Worm (Caenorhabditis elegans) whole organism, L1 larva: ENCODE results near the gene R11E3.19.

Experiments used
- aha-1 ChIP-seq: fragments of 150-350 bp; optimal IDR thresholded peaks from 2 replicates; lab custom pipeline; 2014; ENCODE audit warnings: missing biosample characterization, missing genetic modification characterization
- alr-1 ChIP-seq: fragments of 200-800 bp; sonication (Bioruptor generic); optimal IDR thresholded peaks from 2 replicates; lab custom pipeline; 2018; ENCODE audit warnings: borderline replicate concordance, mild to moderate bottlenecking, missing genetic modification characterization, missing compliant biosample characterization
- ama-1 ChIP-seq: fragments of 150-350 bp; optimal IDR thresholded peaks from 2 replicates; lab custom pipeline; 2014
- ceh-88 ChIP-seq: fragments of 200-800 bp; sonication (Bioruptor generic); IDR thresholded peaks from 2 replicates; pipeline ENCODE4 v1.3.6; 2022; ENCODE audit warnings: missing genetic modification characterization, missing compliant biosample characterization
- ceh-90 ChIP-seq: sonication (generic microtip); optimal IDR thresholded peaks from 2 replicates; lab custom pipeline; 2016; ENCODE audit warnings: missing genetic modification characterization, missing compliant biosample characterization
- ces-1 ChIP-seq: fragments of 150-350 bp; optimal IDR thresholded peaks from 2 replicates; lab custom pipeline; 2014; ENCODE audit warnings: missing biosample characterization, missing genetic modification reagents, missing genetic modification characterization
- efl-1 ChIP-seq, 4 experiments: fragments of 150-350 bp; optimal IDR thresholded peaks in 3 of 4; peaks in 1 of 4; 1 replicate in 1 of 4; 2 replicates in 3 of 4; lab custom pipeline; 2014; ENCODE audit warnings: missing biosample characterization in 2 of 4, missing genetic modification characterization in 2 of 4, missing genetic modification reagents in 2 of 4
- efl-3 ChIP-seq: fragments of 200-800 bp; sonication (Bioruptor generic); optimal IDR thresholded peaks from 2 replicates; lab custom pipeline; 2018; ENCODE audit warnings: mild to moderate bottlenecking, missing genetic modification characterization, missing compliant biosample characterization
- egl-27 ChIP-seq, 2 experiments: fragments of 150-350 bp in 1 of 2; sonication (generic microtip); optimal IDR thresholded peaks; 3 replicates each; lab custom pipeline; 2017 to 2018; ENCODE audit warnings: missing biosample characterization in 2 of 2, missing genetic modification characterization in 2 of 2, missing genetic modification reagents in 2 of 2
- ets-5 ChIP-seq: fragments of 200-800 bp; sonication (Bioruptor generic); IDR thresholded peaks from 2 replicates; pipeline ENCODE4 v1.3.6; 2022; ENCODE audit warnings: missing genetic modification characterization, missing compliant biosample characterization
- grh-1 ChIP-seq: fragments of 200-800 bp; sonication (Bioruptor generic); IDR thresholded peaks from 2 replicates; pipeline ENCODE4 v1.3.6; 2022; ENCODE audit warnings: missing genetic modification reagents, missing genetic modification characterization, missing compliant biosample characterization
- hlh-17 ChIP-seq: fragments of 200-800 bp; sonication (Bioruptor generic); optimal IDR thresholded peaks from 2 replicates; lab custom pipeline; 2018; ENCODE audit warnings: missing genetic modification characterization, mild to moderate bottlenecking, missing compliant biosample characterization, moderate library complexity, borderline replicate concordance
- hlh-4 ChIP-seq: sonication (generic microtip); optimal IDR thresholded peaks from 2 replicates; lab custom pipeline; 2016; ENCODE audit warnings: mild to moderate bottlenecking, missing genetic modification characterization, missing compliant biosample characterization
- hpl-2 ChIP-seq: fragments of 150-350 bp; optimal IDR thresholded peaks from 2 replicates; lab custom pipeline; 2014; ENCODE audit warnings: missing biosample characterization, missing genetic modification reagents, missing genetic modification characterization
- irx-1 ChIP-seq: sonication (generic microtip); optimal IDR thresholded peaks from 2 replicates; lab custom pipeline; 2016; ENCODE audit warnings: missing genetic modification characterization, missing compliant biosample characterization
- lin-13 ChIP-seq: fragments of 150-350 bp; optimal IDR thresholded peaks from 2 replicates; lab custom pipeline; 2014; ENCODE audit warnings: missing biosample characterization, missing genetic modification reagents, missing genetic modification characterization
- lin-35 ChIP-seq, 2 experiments: fragments of 150-350 bp; optimal IDR thresholded peaks; 2 replicates each; lab custom pipeline; 2014; ENCODE audit warnings: missing biosample characterization in 2 of 2, missing genetic modification characterization in 2 of 2, missing genetic modification reagents in 2 of 2
- lir-3 ChIP-seq: sonication (generic microtip); optimal IDR thresholded peaks from 2 replicates; lab custom pipeline; 2016; ENCODE audit warnings: mild to moderate bottlenecking, missing genetic modification characterization, moderate library complexity, missing compliant biosample characterization; ENCODE audit not compliant: poor library complexity
- lsy-2 ChIP-seq, 2 experiments: fragments of 150-350 bp; optimal IDR thresholded peaks; 2 replicates each; lab custom pipeline; 2014; ENCODE audit warnings: missing biosample characterization in 2 of 2, missing genetic modification characterization in 2 of 2
- mdl-1 ChIP-seq, 2 experiments: fragments of 150-350 bp; optimal IDR thresholded peaks; 2 replicates each; lab custom pipeline; 2014 to 2017; ENCODE audit warnings: missing biosample characterization in 2 of 2, missing genetic modification characterization in 2 of 2, inconsistent platforms in 1 of 2
- mef-2 ChIP-seq: fragments of 150-350 bp; optimal IDR thresholded peaks from 2 replicates; lab custom pipeline; 2014; ENCODE audit warnings: missing biosample characterization, missing genetic modification characterization
- nhr-11 ChIP-seq: fragments of 150-350 bp; optimal IDR thresholded peaks from 2 replicates; lab custom pipeline; 2014; ENCODE audit warnings: missing biosample characterization, missing genetic modification characterization
- nhr-19 ChIP-seq: fragments of 200-800 bp; sonication (Bioruptor generic); conservative IDR thresholded peaks from 2 replicates; pipeline ENCODE4 v1.3.6; 2022; ENCODE audit warnings: missing genetic modification characterization, missing compliant biosample characterization
- nhr-20 ChIP-seq: sonication (generic microtip); optimal IDR thresholded peaks from 2 replicates; lab custom pipeline; 2016; ENCODE audit warnings: mild to moderate bottlenecking, missing genetic modification characterization, missing compliant biosample characterization
- nhr-28 ChIP-seq: fragments of 150-350 bp; optimal IDR thresholded peaks from 2 replicates; lab custom pipeline; 2014; ENCODE audit warnings: missing biosample characterization, missing genetic modification characterization
- nhr-47 ChIP-seq: sonication (generic microtip); optimal IDR thresholded peaks from 2 replicates; lab custom pipeline; 2016; ENCODE audit warnings: mild to moderate bottlenecking, missing genetic modification characterization, moderate library complexity, missing compliant biosample characterization
- nhr-71 ChIP-seq: sonication (generic microtip); optimal IDR thresholded peaks from 2 replicates; lab custom pipeline; 2016; ENCODE audit warnings: mild to moderate bottlenecking, missing genetic modification characterization, moderate library complexity, missing compliant biosample characterization
- nhr-76 ChIP-seq: sonication (generic microtip); optimal IDR thresholded peaks from 2 replicates; lab custom pipeline; 2017; ENCODE audit warnings: missing biosample characterization, missing genetic modification characterization
- nhr-84 ChIP-seq: sonication (generic microtip); optimal IDR thresholded peaks from 2 replicates; lab custom pipeline; 2017; ENCODE audit warnings: missing biosample characterization, missing genetic modification characterization
- nhr-85 ChIP-seq: sonication (generic microtip); peaks from one replicate; lab custom pipeline; 2016; ENCODE audit warnings: missing genetic modification characterization, inconsistent platforms, missing compliant biosample characterization
- pag-3 ChIP-seq: sonication (generic microtip); optimal IDR thresholded peaks from 2 replicates; lab custom pipeline; 2017; ENCODE audit warnings: missing genetic modification characterization, mild to moderate bottlenecking, missing compliant biosample characterization, antibody characterized with exemption, borderline replicate concordance; ENCODE audit not compliant: insufficient read depth
- rnt-1 ChIP-seq: sonication (generic microtip); optimal IDR thresholded peaks from 2 replicates; lab custom pipeline; 2016; ENCODE audit warnings: mild to moderate bottlenecking, missing genetic modification characterization, moderate library complexity, missing compliant biosample characterization
- snu-23 ChIP-seq: sonication (generic microtip); optimal IDR thresholded peaks from 2 replicates; lab custom pipeline; 2016; ENCODE audit warnings: missing genetic modification characterization, missing compliant biosample characterization
- unc-86 ChIP-seq: sonication (generic microtip); optimal IDR thresholded peaks from 2 replicates; lab custom pipeline; 2016; ENCODE audit warnings: missing genetic modification characterization, missing compliant biosample characterization
- vab-15 ChIP-seq: sonication (generic microtip); optimal IDR thresholded peaks from 2 replicates; lab custom pipeline; 2017; ENCODE audit warnings: missing genotype, mild to moderate bottlenecking, missing genetic modification characterization, missing compliant biosample characterization
- xbp-1 ChIP-seq: sonication (generic microtip); optimal IDR thresholded peaks from 2 replicates; lab custom pipeline; 2016; ENCODE audit warnings: missing genetic modification characterization, missing compliant biosample characterization
- zip-4 ChIP-seq: fragments of 200-800 bp; sonication (Bioruptor generic); optimal IDR thresholded peaks from 2 replicates; lab custom pipeline; 2018; ENCODE audit warnings: mild to moderate bottlenecking, missing genetic modification characterization, moderate library complexity, missing compliant biosample characterization
- ztf-4 ChIP-seq: fragments of 150-350 bp; optimal IDR thresholded peaks from 2 replicates; lab custom pipeline; 2014; ENCODE audit warnings: missing biosample characterization, missing genetic modification characterization

R11E3.19 gene

ce11 chrIV:4788332-4788731 lies 12.4 kb upstream of the R11E3.19 start, which contains the start of gene nhr-104 (continued):
- TF ChIP-seq nhr-20 (tag; lab: Kevin White, UChicago) (peak; percentile 65), ceh-90 (tag; lab: Kevin White, UChicago) (no peak), ces-1 (GFP tag; lab: Kevin White, UChicago) (no peak), pag-3 (tag; lab: Kevin White, UChicago) (peak; percentile 47), egl-27 (tag; optimal IDR thresholded peaks at IDR 0.05; lab: Kevin White, UChicago) (no peak)

- TF ChIP-seq snu-23 (peak; percentile 28), lin-35 (GFP tag; optimal IDR thresholded peaks at IDR 0.05; lab: Kevin White, UChicago) (peak in 1 of 2 experiments; percentile 26), lsy-2 (tag; optimal IDR thresholded peaks at IDR 0.05; lab: Kevin White, UChicago) (peak in 1 of 2 experiments; percentile 29), irx-1 (tag; lab: Kevin White, UChicago) (peak; percentile 20), nhr-28 (tag; lab: Kevin White, UChicago) (no peak), efl-1 (optimal IDR thresholded peaks at IDR 0.05; lab: Kevin White, UChicago) (peak in 1 of 2 experiments; percentile 19), efl-1 (GFP tag; optimal IDR thresholded peaks at IDR 0.05 in 1 of 2; lab: Kevin White, UChicago) (no peak), lir-3 (tag; lab: Kevin White, UChicago) (no peak), xbp-1 (no peak), nhr-76 (no peak)
Measured at ce11 chrIV:4781123-4781522, 5.2 kb upstream of the R11E3.19 start.

- no peak for TF ChIP-seq nhr-28 (tag; lab: Kevin White, UChicago)
- no peak for TF ChIP-seq ztf-4 (tag; lab: Kevin White, UChicago)
- TF ChIP-seq mef-2, result no peak
- no peak for TF ChIP-seq efl-3
- TF ChIP-seq nhr-85, result no peak
- TF ChIP-seq ets-5 (GFP tag; lab: Robert Waterston, UW), result no peak
- TF ChIP-seq hlh-17 (GFP tag; lab: Kevin White, UChicago), result no peak
Measured at ce11 chrIV:4780129-4780528, 4.2 kb upstream of the R11E3.19 start, which contains the start of gene set-15. TSS of gene set-15 (minus strand) at chrIV:4780229.

- TF ChIP-seq xbp-1 (peak; percentile 6), hpl-2 (GFP tag; lab: Kevin White, UChicago) (no peak)
Measured at ce11 chrIV:4776501-4776900, 600 bp upstream of the R11E3.19 start.

DNA sequence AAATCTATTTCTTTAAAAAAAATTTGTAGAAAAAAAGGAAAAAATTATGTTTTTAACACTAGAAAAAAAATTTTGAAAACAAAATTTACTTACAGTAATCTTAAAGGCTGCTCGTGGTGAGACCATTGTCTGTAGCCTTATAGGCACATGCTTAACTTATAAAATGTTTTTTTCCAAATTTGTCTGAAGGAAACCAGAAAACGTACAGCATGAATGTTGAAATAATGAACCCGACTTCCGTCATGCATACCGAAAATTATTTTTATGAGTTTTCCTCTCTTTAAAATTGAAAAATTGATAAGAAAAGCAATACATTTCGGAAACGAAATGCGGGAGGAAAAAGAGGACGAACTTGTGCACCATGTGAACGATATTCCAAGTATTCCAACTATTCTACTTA lies 4.1 kb downstream of the R11E3.19 start, which contains the start of gene R11E3.2:
TSS of gene R11E3.2 (plus strand) at position 301 of the 400 bp plus-strand sequence.
- TF ChIP-seq nhr-71 (tag; lab: Kevin White, UChicago), result no peak
- TF ChIP-seq irx-1 (tag; lab: Kevin White, UChicago), result no peak
- TF ChIP-seq ceh-88 (GFP tag; lab: Robert Waterston, UW), result no peak
- no peak for TF ChIP-seq nhr-19 (GFP tag; lab: Robert Waterston, UW)

- no peak for TF ChIP-seq hlh-4 (tag; lab: Kevin White, UChicago)
- no peak for TF ChIP-seq lin-13
- no peak for TF ChIP-seq unc-86 (tag; lab: Kevin White, UChicago)
- no peak for TF ChIP-seq efl-3
- TF ChIP-seq aha-1 (tag; lab: Kevin White, UChicago), result no peak
- TF ChIP-seq grh-1 (GFP tag; lab: Robert Waterston, UW), result no peak
- no peak for TF ChIP-seq ceh-90 (tag; lab: Kevin White, UChicago)
- TF ChIP-seq vab-15 (tag; lab: Kevin White, UChicago), result no peak
- no peak for TF ChIP-seq nhr-20 (tag; lab: Kevin White, UChicago)
- TF ChIP-seq zip-4, result no peak
- TF ChIP-seq ama-1 (lab: Kevin White, UChicago), result no peak
- TF ChIP-seq irx-1 (tag; lab: Kevin White, UChicago), result no peak
- no peak for TF ChIP-seq snu-23
- TF ChIP-seq nhr-11 (tag; lab: Kevin White, UChicago), result no peak
- no peak for TF ChIP-seq mdl-1 (tag; optimal IDR thresholded peaks at IDR 0.05; lab: Kevin White, UChicago)
- TF ChIP-seq hpl-2 (GFP tag; lab: Kevin White, UChicago), result no peak
- TF ChIP-seq alr-1 (tag; lab: Kevin White, UChicago), result no peak
- no peak for TF ChIP-seq nhr-47 (tag; lab: Kevin White, UChicago)
- no peak for TF ChIP-seq nhr-84 (tag; lab: Kevin White, UChicago)
- no peak for TF ChIP-seq rnt-1 (tag; lab: Kevin White, UChicago)
- TF ChIP-seq, all 84 proteins: peak for 0
Measured at ce11 chrIV:4764422-4764821, 11.5 kb downstream of the R11E3.19 start, which contains the start of gene npp-26. TSS of gene npp-26 (plus strand) at chrIV:4764722.
